Fruit fly (Drosophila melanogaster) whole organism, wandering third instar larva: Measurements from ENCODE around the gene CG13074.
A peak's percentile ranks its signal among the peaks of the same experiment; 100 is the strongest.

ENCODE experiments used
- Abd-B ChIP-seq: fragments of >200 bp; optimal IDR thresholded peaks from 2 replicates; lab custom pipeline; 2017; ENCODE audit warnings: missing biosample characterization, missing genetic modification characterization
- Myc ChIP-seq: fragments of >200 bp; optimal IDR thresholded peaks from 2 replicates; lab custom pipeline; 2017
- Sp1 ChIP-seq: fragments of 200-800 bp; sonication (Bioruptor generic); optimal IDR thresholded peaks from 3 replicates; lab custom pipeline; 2019; ENCODE audit warnings: missing biosample characterization, mild to moderate bottlenecking, missing genetic modification characterization, moderate library complexity
- br ChIP-seq: fragments of 200-800 bp; sonication (Bioruptor generic); optimal IDR thresholded peaks from 2 replicates; lab custom pipeline; 2016; ENCODE audit warnings: missing biosample characterization, missing genetic modification characterization
- dl ChIP-seq, 2 experiments: fragments of 175-275, 200-275 bp in 1 of 2; fragments of 200-275 bp in 1 of 2; sonication (Bioruptor generic); optimal IDR thresholded peaks; lab custom pipeline; 2018; ENCODE audit warnings: mild to moderate bottlenecking in 2 of 2, missing biosample characterization in 2 of 2, missing genetic modification characterization in 2 of 2, moderate library complexity in 2 of 2; ENCODE audit not compliant: partially characterized antibody in 2 of 2, insufficient read depth in 1 of 2
- h ChIP-seq: fragments of 200-800 bp; sonication (Bioruptor generic); optimal IDR thresholded peaks from 3 replicates; lab custom pipeline; 2016; ENCODE audit warnings: missing biosample characterization, mild to moderate bottlenecking, missing genetic modification characterization
- pan ChIP-seq: fragments of >200 bp; optimal IDR thresholded peaks from 2 replicates; lab custom pipeline; 2017
- usp ChIP-seq: fragments of >200 bp; optimal IDR thresholded peaks from 2 replicates; lab custom pipeline; 2017; ENCODE audit warnings: missing biosample characterization, missing genetic modification characterization
- woc ChIP-seq: sonication (Bioruptor generic); optimal IDR thresholded peaks from 2 replicates; lab custom pipeline; 2016; ENCODE audit warnings: missing biosample characterization, mild to moderate bottlenecking, missing genetic modification characterization

DNA sequence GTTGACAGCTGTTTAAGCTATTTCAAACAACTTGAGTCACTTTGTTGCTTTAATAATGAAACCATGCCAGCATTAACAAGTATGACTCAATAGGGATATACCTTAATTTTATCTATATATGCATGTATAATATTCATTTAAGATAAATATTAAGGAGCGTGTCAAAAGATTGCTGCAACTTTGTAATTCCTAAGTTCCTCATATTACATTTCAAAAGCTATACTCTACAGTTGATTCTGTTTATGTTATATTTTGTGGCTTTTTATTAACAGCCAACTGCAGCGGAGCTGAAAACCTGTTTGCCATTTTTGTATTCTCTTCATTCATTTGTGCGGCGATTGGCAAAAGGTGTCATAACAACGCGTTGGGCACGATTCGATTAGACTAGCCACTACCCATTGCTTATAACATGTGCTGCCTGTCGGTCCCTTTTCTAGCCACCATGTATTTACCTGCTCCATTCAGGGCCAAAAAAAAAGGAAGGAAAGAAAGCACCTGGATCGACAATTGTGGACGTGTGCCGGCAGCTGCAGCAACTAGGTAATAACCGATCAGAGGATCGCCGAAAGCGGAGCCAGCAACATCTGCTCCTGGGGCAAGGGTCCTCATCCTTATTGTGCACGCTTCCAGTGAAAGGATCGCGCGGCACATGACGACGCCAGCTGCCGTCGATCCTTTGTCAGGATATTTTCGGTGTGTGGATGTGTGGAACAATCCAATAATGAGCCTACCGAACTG is 48.4 kb downstream of the CG13074 start:
- no peak for TF ChIP-seq Myc (lab: Kevin White, UChicago)
- peak; percentile 1 for TF ChIP-seq woc (GFP tag; lab: Kevin White, UChicago)
- TF ChIP-seq h (GFP tag; lab: Kevin White, UChicago): no peak
- no peak for TF ChIP-seq Abd-B
- TF ChIP-seq pan: no peak
- no peak for TF ChIP-seq br (GFP tag; lab: Kevin White, UChicago)
- no peak for TF ChIP-seq Sp1 (GFP tag; lab: Kevin White, UChicago)
- peak in 1 of 2 experiments; percentile 14 for TF ChIP-seq dl (GFP tag; optimal IDR thresholded peaks at IDR 0.05; lab: Kevin White, UChicago; ENCODE audit: insufficient read depth in 1 of 2, partially characterized antibody in 2 of 2)
- TF ChIP-seq usp (GFP tag; lab: Kevin White, UChicago): no peak
